Worm (Caenorhabditis elegans): ENCODE measurements around the gene F21A3.4.

The F21A3.4 gene

ce11 chrV:15505068-15505467 is 31.4 kb upstream of the F21A3.4 start (continued):
- peak in 1 of 2 experiments; percentile 29 for TF ChIP-seq mdl-1 (tag; optimal IDR thresholded peaks at IDR 0.05)
- TF ChIP-seq dmd-6 (GFP tag; IDR thresholded peaks at IDR 0.05), result peak; percentile 67
- no peak for TF ChIP-seq unc-39 (tag; optimal IDR thresholded peaks at IDR 0.05)
- TF ChIP-seq snpc-1.2 (GFP tag; IDR thresholded peaks at IDR 0.05), result peak; percentile 77
- no peak for TF ChIP-seq nhr-48 (tag; optimal IDR thresholded peaks at IDR 0.05)
- no peak for TF ChIP-seq jun-1 (tag; optimal IDR thresholded peaks at IDR 0.05)
- no peak for TF ChIP-seq ceh-62 (tag; optimal IDR thresholded peaks at IDR 0.05)
- no peak for TF ChIP-seq skn-1 (tag; optimal IDR thresholded peaks at IDR 0.05)
- no peak for TF ChIP-seq mep-1 (tag; optimal IDR thresholded peaks at IDR 0.05)

ce11 chrV:15511613-15512216 is 24.7 kb upstream of the F21A3.4 start, which contains the start of gene rpl-38:
rpl-38 (plus strand) TSS chrV:15512166.
- TF ChIP-seq egl-43 (GFP tag; IDR thresholded peaks at IDR 0.05) (no peak), aly-2 (tag; optimal IDR thresholded peaks at IDR 0.05) (no peak), ctbp-1 (GFP tag; IDR thresholded peaks at IDR 0.05) (peak; percentile 44; the same call in 1 of the 2 replicates), mep-1 (tag; optimal IDR thresholded peaks at IDR 0.05) (peak; percentile 83), Y5F2A.4 (GFP tag; optimal IDR thresholded peaks at IDR 0.05) (no peak), dmd-9 (GFP tag; IDR thresholded peaks at IDR 0.05) (peak; percentile 58; the same call in 1 of the 2 replicates), lin-39 (tag; optimal IDR thresholded peaks at IDR 0.05) (no peak), attf-4 (tag; optimal IDR thresholded peaks at IDR 0.05) (no peak), nhr-6 (tag; optimal IDR thresholded peaks at IDR 0.05) (peak; percentile 42), mes-2 (tag; optimal IDR thresholded peaks at IDR 0.05; ENCODE audit: poor library complexity, severe bottlenecking) (peak; percentile 94), nhr-42 (GFP tag; IDR thresholded peaks at IDR 0.05) (no peak), dmd-8 (GFP tag; IDR thresholded peaks at IDR 0.05) (no peak), ceh-32 (tag; optimal IDR thresholded peaks at IDR 0.05; ENCODE audit: poor library complexity) (no peak), egl-27 (tag; optimal IDR thresholded peaks at IDR 0.05) (no peak), tag-97 (GFP tag; IDR thresholded peaks at IDR 0.05) (no peak), skn-1 (tag; optimal IDR thresholded peaks at IDR 0.05) (no peak), zip-2 (tag; optimal IDR thresholded peaks at IDR 0.05) (no peak), tra-1 (GFP tag; IDR thresholded peaks at IDR 0.05) (no peak), ZK337.2 (GFP tag; IDR thresholded peaks at IDR 0.05) (no peak), Y75B8A.6 (GFP tag; IDR thresholded peaks at IDR 0.05) (no peak), zfp-3 (GFP tag; conservative IDR thresholded peaks at IDR 0.05) (no peak), ces-1 (GFP tag; optimal IDR thresholded peaks at IDR 0.05) (no peak), php-3 (GFP tag; IDR thresholded peaks at IDR 0.05) (0 out of 2 replicates have a peak, but pooled peaks have one; percentile 26), duxl-1 (tag; optimal IDR thresholded peaks at IDR 0.05; ENCODE audit: poor library complexity) (peak; percentile 65), Y105C5A.15 (GFP tag; IDR thresholded peaks at IDR 0.05) (no peak), nhr-77 (tag; optimal IDR thresholded peaks at IDR 0.05) (peak; percentile 83), nhr-41 (GFP tag; IDR thresholded peaks at IDR 0.05) (no peak), daf-12 (tag; optimal IDR thresholded peaks at IDR 0.05) (no peak), ceh-28 (tag; optimal IDR thresholded peaks at IDR 0.05) (no peak), nhr-28 (tag; optimal IDR thresholded peaks at IDR 0.05) (peak; percentile 42), nhr-237 (tag; optimal IDR thresholded peaks at IDR 0.05) (no peak), F10B5.3 (tag; optimal IDR thresholded peaks at IDR 0.05) (peak; percentile 56), pha-4 (GFP tag; IDR thresholded peaks at IDR 0.05) (no peak), pha-4 (tag; optimal IDR thresholded peaks at IDR 0.05) (peak; percentile 80), F26F4.8 (GFP tag; conservative IDR thresholded peaks at IDR 0.05) (no peak), madf-9 (GFP tag; conservative IDR thresholded peaks at IDR 0.05) (no peak), unc-130 (GFP tag; optimal IDR thresholded peaks at IDR 0.05) (peak; percentile 7), rbr-2 (tag; optimal IDR thresholded peaks at IDR 0.05) (peak; percentile 69), dmd-6 (GFP tag; IDR thresholded peaks at IDR 0.05) (peak; percentile 52; the same call in 1 of the 2 replicates), lim-7 (GFP tag; IDR thresholded peaks at IDR 0.05) (no peak), Y48G9A.11 (GFP tag; IDR thresholded peaks at IDR 0.05) (no peak), nhr-76 (tag; optimal IDR thresholded peaks at IDR 0.05) (no peak), jun-1 (tag; optimal IDR thresholded peaks at IDR 0.05) (no peak), ceh-62 (tag; optimal IDR thresholded peaks at IDR 0.05) (no peak), nhr-11 (tag; optimal IDR thresholded peaks at IDR 0.05) (peak; percentile 63), ceh-82 (tag; optimal IDR thresholded peaks at IDR 0.05) (no peak)
